Fruit fly (Drosophila melanogaster): ENCODE data around the gene tara.
A peak's percentile ranks its signal among the peaks of the same experiment; 100 is the strongest.

Gene tara

DNA sequence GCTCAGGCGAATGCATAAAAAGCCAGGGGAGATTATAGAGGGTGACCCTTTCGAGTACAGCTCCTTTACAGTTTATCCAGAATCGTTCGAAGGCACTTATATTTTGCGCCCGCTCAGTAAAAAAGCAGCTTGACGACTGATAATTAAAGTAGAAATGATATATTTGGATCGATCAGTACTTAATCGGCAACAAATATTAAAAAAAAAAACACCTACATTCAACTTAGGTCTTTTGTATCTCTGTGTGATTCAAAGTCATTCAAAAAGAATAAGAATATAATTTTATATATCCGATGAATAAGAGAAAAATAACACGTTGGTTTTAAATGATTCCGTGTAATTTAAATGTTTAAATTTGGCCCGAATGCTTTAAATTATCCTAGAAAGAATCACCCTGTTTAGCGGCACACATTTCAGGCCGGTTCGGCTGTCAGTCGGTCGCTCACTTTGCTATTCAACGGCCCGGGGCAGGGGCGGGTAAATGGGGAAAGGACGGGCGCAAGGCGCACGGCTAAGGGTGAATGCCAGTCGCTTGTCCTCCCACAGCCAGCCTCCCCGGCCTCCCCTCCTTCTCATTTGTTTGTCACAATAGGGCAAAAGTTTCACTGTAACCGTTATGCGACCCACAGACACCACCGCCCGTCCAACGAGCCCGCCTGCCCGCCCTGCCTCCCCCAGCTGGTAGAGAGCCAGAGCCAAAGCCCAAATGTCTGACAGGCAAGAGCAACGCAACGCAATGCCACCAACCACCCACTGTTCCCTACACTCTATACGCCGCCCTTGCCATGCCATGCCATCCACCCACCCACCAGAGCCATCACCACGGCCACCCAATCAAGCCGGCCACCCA lies 12.4 kb upstream of the tara start (continued):
- TF ChIP-seq CG15601 (tag; optimal IDR thresholded peaks at IDR 0.05) = peak; percentile 29
- TF ChIP-seq CG18619 (GFP tag; optimal IDR thresholded peaks at IDR 0.05) = peak; percentile 62
- peak; percentile 32 for TF ChIP-seq unpg (GFP tag; optimal IDR thresholded peaks at IDR 0.05)
- TF ChIP-seq dmrt99B (tag; optimal IDR thresholded peaks at IDR 0.05) = peak; percentile 72
- 0 out of 2 replicates have a peak, but pooled peaks have one; percentile 39 for TF ChIP-seq slbo (GFP tag; IDR thresholded peaks at IDR 0.05)
- TF ChIP-seq CG18764 (GFP tag; optimal IDR thresholded peaks at IDR 0.05) = peak; percentile 15
- peak; percentile 87 for TF ChIP-seq CG18599 (GFP tag; optimal IDR thresholded peaks at IDR 0.05)
- TF ChIP-seq pum (GFP tag; optimal IDR thresholded peaks at IDR 0.05) = peak; percentile 3
- no peak for TF ChIP-seq Dll (GFP tag; IDR thresholded peaks at IDR 0.05; ENCODE audit: partially characterized antibody)
- TF ChIP-seq esg (GFP tag; conservative IDR thresholded peaks at IDR 0.05) = 0 out of 2 replicates have a peak, but pooled peaks have one; percentile 18
- no peak for TF ChIP-seq da (GFP tag; optimal IDR thresholded peaks at IDR 0.05)
- TF ChIP-seq yki (optimal IDR thresholded peaks at IDR 0.05) = no peak
- peak; percentile 31; the same call in 1 of the 2 replicates for TF ChIP-seq Rfx (GFP tag; IDR thresholded peaks at IDR 0.05)
- peak; percentile 7 for TF ChIP-seq CG15696 (tag; optimal IDR thresholded peaks at IDR 0.05)
- TF ChIP-seq trem (tag; optimal IDR thresholded peaks at IDR 0.05) = no peak
- TF ChIP-seq nau (GFP tag; optimal IDR thresholded peaks at IDR 0.05) = peak; percentile 58
- no peak for TF ChIP-seq CG8765 (GFP tag; IDR thresholded peaks at IDR 0.05)
- TF ChIP-seq CG14860 (GFP tag; IDR thresholded peaks at IDR 0.05; ENCODE audit: partially characterized antibody) = no peak
- peak; percentile 45 for TF ChIP-seq CG2120 (GFP tag; optimal IDR thresholded peaks at IDR 0.05)
- peak; percentile 38 for TF ChIP-seq vfl (GFP tag; optimal IDR thresholded peaks at IDR 0.05)
- no peak for TF ChIP-seq pan (optimal IDR thresholded peaks at IDR 0.05)
- TF ChIP-seq pan (GFP tag; optimal IDR thresholded peaks at IDR 0.05 in 1 of 2, IDR thresholded peaks at IDR 0.05 in 1 of 2) = peak in 1 of 2 experiments; percentile 12
- 0 out of 3 replicates have a peak, but pooled peaks have one; percentile 20 for TF ChIP-seq CG2199 (GFP tag; IDR thresholded peaks at IDR 0.05)
- TF ChIP-seq Ets65A (GFP tag) = no peak
- TF ChIP-seq HHEX (GFP tag; optimal IDR thresholded peaks at IDR 0.05) = peak; percentile 72
- no peak for TF ChIP-seq shn (GFP tag; optimal IDR thresholded peaks at IDR 0.05)
- TF ChIP-seq CG6689 (GFP tag; IDR thresholded peaks at IDR 0.05) = peak; percentile 20; the same call in 1 of the 2 replicates
- no peak for TF ChIP-seq CG30431 (GFP tag; optimal IDR thresholded peaks at IDR 0.05)
- TF ChIP-seq Bteb2 (GFP tag; optimal IDR thresholded peaks at IDR 0.05) = no peak
- peak in 1 of 2 experiments; percentile 47 for TF ChIP-seq bsh (GFP tag; optimal IDR thresholded peaks at IDR 0.05)
- TF ChIP-seq zen (tag; optimal IDR thresholded peaks at IDR 0.05) = no peak
- TF ChIP-seq danr (GFP tag; IDR thresholded peaks at IDR 0.05) = no peak
- no peak for TF ChIP-seq MESR4 (GFP tag; optimal IDR thresholded peaks at IDR 0.05)
- peak in 1 of 2 experiments; percentile 11 for TF ChIP-seq Hr78 (GFP tag; optimal IDR thresholded peaks at IDR 0.05)
- 0 out of 3 replicates have a peak, but pooled peaks have one; percentile 6 for TF ChIP-seq Mrtf (GFP tag; IDR thresholded peaks at IDR 0.05)
- peak; percentile 75 for TF ChIP-seq lab (GFP tag; optimal IDR thresholded peaks at IDR 0.05)
- TF ChIP-seq CG18476 (GFP tag; optimal IDR thresholded peaks at IDR 0.05) = peak; percentile 50
- TF ChIP-seq CG12299 (tag; optimal IDR thresholded peaks at IDR 0.05) = no peak
- no peak for TF ChIP-seq vnd (GFP tag; IDR thresholded peaks at IDR 0.05; ENCODE audit: partially characterized antibody)
- peak; percentile 45 for TF ChIP-seq Jarid2 (GFP tag; optimal IDR thresholded peaks at IDR 0.05)
- no peak for TF ChIP-seq Dip2 (GFP tag; IDR thresholded peaks at IDR 0.05)
- TF ChIP-seq CG4820 (GFP tag; optimal IDR thresholded peaks at IDR 0.05) = peak; percentile 45
- TF ChIP-seq CG7928 (GFP tag; optimal IDR thresholded peaks at IDR 0.05) = no peak
- TF ChIP-seq luna (GFP tag; optimal IDR thresholded peaks at IDR 0.05) = no peak
- TF ChIP-seq CG9215 (GFP tag; IDR thresholded peaks at IDR 0.05) = no peak
- peak; percentile 43; the same call in 1 of the 3 replicates for TF ChIP-seq ci (GFP tag; IDR thresholded peaks at IDR 0.05)
- no peak for TF ChIP-seq pita (GFP tag; optimal IDR thresholded peaks at IDR 0.05)
- 0 out of 2 replicates have a peak, but pooled peaks have one; percentile 12 for TF ChIP-seq amos (GFP tag; IDR thresholded peaks at IDR 0.05; ENCODE audit: partially characterized antibody)
